Worm (Caenorhabditis elegans): ENCODE results near the gene fbxb-39.
"Not testable (repeated sequence)": the region's sequence is repeated elsewhere in the genome, so short reads cannot be mapped to it uniquely, and the experiment has no call there.

Gene fbxb-39

ce11 chrII:1070875-1071274 is 30.5 kb upstream of the fbxb-39 start, which contains the start of gene K02E7.12:
K02E7.12 (plus strand) TSS chrII:1071175.
- no peak for TF ChIP-seq lin-40 (tag; optimal IDR thresholded peaks at IDR 0.05)
- no peak for TF ChIP-seq ceh-91 (GFP tag; IDR thresholded peaks at IDR 0.05)
- TF ChIP-seq B0019.2 (GFP tag; conservative IDR thresholded peaks at IDR 0.05) = no peak
- TF ChIP-seq bed-1 (GFP tag; IDR thresholded peaks at IDR 0.05) = no peak
- no peak for TF ChIP-seq F23B12.7 (tag; optimal IDR thresholded peaks at IDR 0.05; ENCODE audit: insufficient read depth)
- TF ChIP-seq attf-3 (GFP tag; conservative IDR thresholded peaks at IDR 0.05) = no peak

- no peak for TF ChIP-seq snpc-1.1 (tag; optimal IDR thresholded peaks at IDR 0.05; ENCODE audit: insufficient read depth)
- no peak for TF ChIP-seq dpl-1 (GFP tag; optimal IDR thresholded peaks at IDR 0.05)
- TF ChIP-seq nfya-1 (tag; optimal IDR thresholded peaks at IDR 0.05; ENCODE audit: borderline replicate concordance, insufficient read depth) = no peak
- TF ChIP-seq zfh-2 (GFP tag; conservative IDR thresholded peaks at IDR 0.05) = no peak
- no peak for TF ChIP-seq T07F8.4 (tag; optimal IDR thresholded peaks at IDR 0.05)
- no peak for TF ChIP-seq bed-2 (GFP tag; IDR thresholded peaks at IDR 0.05)
- no peak for TF ChIP-seq egrh-3 (GFP tag; IDR thresholded peaks at IDR 0.05)
Measured at ce11 chrII:1066907-1067306, 26.5 kb upstream of the fbxb-39 start, which contains the start of gene K02E7.10. K02E7.10 (minus strand) TSS chrII:1067007.

- TF ChIP-seq lin-40 (tag; optimal IDR thresholded peaks at IDR 0.05) (no peak), nhr-80 (tag; optimal IDR thresholded peaks at IDR 0.05) (peak; percentile 54)
Measured at ce11 chrII:1063926-1064325, 23.6 kb upstream of the fbxb-39 start.

ce11 chrII:1060702-1061101 is 20.3 kb upstream of the fbxb-39 start, which contains the start of gene btb-10:
btb-10 (minus strand) TSS chrII:1060802.
- not testable (repeated sequence) for TF ChIP-seq lsy-27 (tag; optimal IDR thresholded peaks at IDR 0.05; ENCODE audit: borderline replicate concordance, insufficient read depth); egl-18 (GFP tag; IDR thresholded peaks at IDR 0.05); F22D6.2 (tag; optimal IDR thresholded peaks at IDR 0.05)

ce11 chrII:1056844-1057243 is 16.5 kb upstream of the fbxb-39 start:
- TF ChIP-seq hmg-1.2 (GFP tag; IDR thresholded peaks at IDR 0.05) (no peak), nhr-80 (tag; optimal IDR thresholded peaks at IDR 0.05) (peak; percentile 74), ekl-4 (GFP tag; IDR thresholded peaks at IDR 0.05) (0 out of 2 replicates have a peak, but pooled peaks have one; percentile 14)

ce11 chrII:1054724-1055123 is 14.4 kb upstream of the fbxb-39 start, which contains the start of gene K02E7.7:
K02E7.7 (plus strand) TSS chrII:1055024.
- TF ChIP-seq attf-5 (GFP tag; optimal IDR thresholded peaks at IDR 0.05); madf-6 (GFP tag; IDR thresholded peaks at IDR 0.05); snpc-1.3 (tag; optimal IDR thresholded peaks at IDR 0.05; ENCODE audit: insufficient read depth): not testable (repeated sequence)

- no peak for TF ChIP-seq aptf-2 (GFP tag; conservative IDR thresholded peaks at IDR 0.05)
- TF ChIP-seq Y79H2A.3 (GFP tag; conservative IDR thresholded peaks at IDR 0.05) = no peak
- TF ChIP-seq zfh-2 (GFP tag; conservative IDR thresholded peaks at IDR 0.05) = 0 out of 2 replicates have a peak, but pooled peaks have one; percentile 11
- TF ChIP-seq die-1 (tag; optimal IDR thresholded peaks at IDR 0.05) = no peak
Measured at ce11 chrII:1049849-1050248, 9.5 kb upstream of the fbxb-39 start, which contains the start of gene fbxb-40. fbxb-40 (minus strand) TSS chrII:1049949.
